Fruit fly (Drosophila melanogaster) whole organism, embryonic: ENCODE data around the gene CG4017.
A peak's percentile ranks its signal among the peaks of the same experiment; 100 is the strongest.

ENCODE experiments used
- Awh ChIP-seq: fragments of 200-800 bp; sonication (Bioruptor generic); IDR thresholded peaks from 2 replicates; pipeline ENCODE4, ENCODE4 v1.3.6; 2022; ENCODE audit warnings: missing biosample characterization, missing genetic modification characterization
- B-H2 ChIP-seq: fragments of 200-800 bp; sonication (Bioruptor generic); optimal IDR thresholded peaks from 2 replicates; lab custom pipeline; 2018; ENCODE audit warnings: missing biosample characterization, mild to moderate bottlenecking, missing genetic modification characterization
- CG10267 ChIP-seq: fragments of 200-800 bp; sonication (Bioruptor generic); optimal IDR thresholded peaks from 2 replicates; lab custom pipeline; 2018; ENCODE audit warnings: missing biosample characterization, mild to moderate bottlenecking, missing genetic modification characterization, moderate library complexity
- CG10959 ChIP-seq: fragments of 200-800 bp; sonication (Bioruptor generic); IDR thresholded peaks from 2 replicates; pipeline ENCODE4 v1.3.6; 2022; ENCODE audit warnings: missing biosample characterization, missing genetic modification characterization
- CG10979 ChIP-seq: fragments of 200-800 bp; sonication (Bioruptor generic); optimal IDR thresholded peaks from 2 replicates; lab custom pipeline; 2018; ENCODE audit warnings: missing biosample characterization, mild to moderate bottlenecking, missing genetic modification characterization, moderate library complexity
- CG11456 ChIP-seq: fragments of 200-800 bp; sonication (Bioruptor generic); IDR thresholded peaks from 3 replicates; pipeline ENCODE4 v1.3.6; 2022; ENCODE audit warnings: missing biosample characterization, missing genetic modification characterization
- CG11696 ChIP-seq: fragments of 200-800 bp; sonication (Bioruptor generic); IDR thresholded peaks from 2 replicates; pipeline ENCODE4 v1.3.6; 2022; ENCODE audit warnings: missing biosample characterization, missing genetic modification characterization
- CG12659 ChIP-seq: fragments of 200-800 bp; sonication (Bioruptor generic); optimal IDR thresholded peaks from 3 replicates; lab custom pipeline; 2017; ENCODE audit warnings: mild to moderate bottlenecking, missing biosample characterization, missing genetic modification reagents, missing genetic modification characterization
- CG12942 ChIP-seq: fragments of 200-800 bp; sonication (Bioruptor generic); optimal IDR thresholded peaks from 3 replicates; lab custom pipeline; 2016; ENCODE audit warnings: missing biosample characterization, missing genetic modification characterization
- CG13775 ChIP-seq: fragments of 200-800 bp; sonication (Bioruptor generic); optimal IDR thresholded peaks from 3 replicates; lab custom pipeline; 2017; ENCODE audit warnings: missing biosample characterization, mild to moderate bottlenecking, missing genetic modification characterization
- CG14667 ChIP-seq: fragments of 200-800 bp; sonication (Bioruptor generic); IDR thresholded peaks from 2 replicates; pipeline ENCODE4 v1.3.6; 2022; ENCODE audit warnings: missing biosample characterization, missing genetic modification characterization
- CG14710 ChIP-seq: fragments of 200-800 bp; sonication (Bioruptor generic); optimal IDR thresholded peaks from 3 replicates; lab custom pipeline; 2019; ENCODE audit warnings: missing biosample characterization, mild to moderate bottlenecking, missing genetic modification characterization, moderate library complexity
- CG17802 ChIP-seq: fragments of 200-800 bp; sonication (Bioruptor generic); optimal IDR thresholded peaks from 2 replicates; lab custom pipeline; 2018; ENCODE audit warnings: missing biosample characterization, mild to moderate bottlenecking, missing genetic modification characterization, moderate library complexity
- CG2712 ChIP-seq: fragments of 200-800 bp; optimal IDR thresholded peaks from 3 replicates; lab custom pipeline; 2019; ENCODE audit warnings: missing biosample characterization, mild to moderate bottlenecking, missing genetic modification characterization, moderate library complexity
- CG30020 ChIP-seq: fragments of 200-800 bp; optimal IDR thresholded peaks from 2 replicates; lab custom pipeline; 2019; ENCODE audit warnings: missing biosample characterization, mild to moderate bottlenecking, missing genetic modification characterization, moderate library complexity
- CG3163 ChIP-seq: fragments of 200-800 bp; sonication (Bioruptor generic); optimal IDR thresholded peaks from 3 replicates; lab custom pipeline; 2016; ENCODE audit warnings: missing biosample characterization, missing genetic modification characterization
- CG42726 ChIP-seq: fragments of 200-800 bp; sonication (Bioruptor generic); IDR thresholded peaks from 2 replicates; pipeline ENCODE4 v1.3.6; 2022; ENCODE audit warnings: missing biosample characterization, missing genetic modification characterization; ENCODE audit not compliant: partially characterized antibody
- CG6813 ChIP-seq: fragments of 200-800 bp; sonication (Bioruptor generic); optimal IDR thresholded peaks from 2 replicates; lab custom pipeline; 2017; ENCODE audit warnings: missing biosample characterization, missing genetic modification characterization, mild to moderate bottlenecking, moderate library complexity, missing genetic modification reagents
- CG7928 ChIP-seq: fragments of 200-800 bp; sonication (Bioruptor generic); optimal IDR thresholded peaks from 2 replicates; lab custom pipeline; 2017; ENCODE audit warnings: missing biosample characterization, mild to moderate bottlenecking, missing genetic modification characterization
- CG8388 ChIP-seq: fragments of 200-800 bp; sonication (Bioruptor generic); optimal IDR thresholded peaks from 2 replicates; lab custom pipeline; 2019; ENCODE audit warnings: missing biosample characterization, mild to moderate bottlenecking, missing genetic modification characterization, moderate library complexity
- CkIIα-i1 ChIP-seq: fragments of 200-800 bp; sonication (Bioruptor generic); IDR thresholded peaks from 2 replicates; pipeline ENCODE4 v1.3.6; 2022; ENCODE audit warnings: missing biosample characterization, missing genetic modification characterization
- Dbx ChIP-seq: fragments of 200-800 bp; sonication (Bioruptor generic); IDR thresholded peaks from 3 replicates; pipeline ENCODE4 v1.3.6; 2022; ENCODE audit warnings: missing biosample characterization, missing genetic modification characterization
- Drgx ChIP-seq: fragments of 200-800 bp; sonication (Bioruptor generic); IDR thresholded peaks from 2 replicates; pipeline ENCODE4 v1.3.6; 2022; ENCODE audit warnings: missing biosample characterization, missing genetic modification characterization
- Hey ChIP-seq: fragments of 200-800 bp; sonication (Bioruptor generic); optimal IDR thresholded peaks from 3 replicates; lab custom pipeline; 2018; ENCODE audit warnings: missing biosample characterization, mild to moderate bottlenecking, missing genetic modification characterization
- HmgZ ChIP-seq: fragments of 200-800 bp; sonication (Bioruptor generic); optimal IDR thresholded peaks from 2 replicates; lab custom pipeline; 2018; ENCODE audit warnings: missing biosample characterization, mild to moderate bottlenecking, missing genetic modification characterization
- Med ChIP-seq: fragments of 200-800 bp; sonication (Bioruptor generic); peaks from one replicate; lab custom pipeline; 2016; ENCODE audit warnings: missing biosample characterization, missing genetic modification characterization, mild to moderate bottlenecking, inconsistent platforms, moderate library complexity
- Mes4 ChIP-seq: fragments of 200-800 bp; sonication (Bioruptor generic); optimal IDR thresholded peaks from 2 replicates; lab custom pipeline; 2016; ENCODE audit warnings: missing biosample characterization, missing genetic modification characterization
- Mrtf ChIP-seq: fragments of 200-800 bp; sonication (Bioruptor generic); IDR thresholded peaks from 3 replicates; pipeline ENCODE4 v1.3.6; 2022; ENCODE audit warnings: missing biosample characterization, missing genetic modification characterization
- Myb ChIP-seq: fragments of 200-800 bp; sonication (Bioruptor generic); optimal IDR thresholded peaks from 2 replicates; lab custom pipeline; 2016; ENCODE audit warnings: missing biosample characterization, missing genetic modification characterization
- Poxn ChIP-seq: fragments of 200-800 bp; sonication (Bioruptor generic); IDR thresholded peaks from 2 replicates; pipeline ENCODE4 v1.3.6; 2022; ENCODE audit warnings: missing biosample characterization, missing genetic modification characterization
- Ptx1 ChIP-seq: fragments of 200-800 bp; sonication (Bioruptor generic); IDR thresholded peaks from 2 replicates; pipeline ENCODE4 v1.3.6; 2022; ENCODE audit warnings: missing biosample characterization, missing genetic modification characterization
- Six4 ChIP-seq: fragments of 200-800 bp; sonication (Bioruptor generic); optimal IDR thresholded peaks from 2 replicates; lab custom pipeline; 2016; ENCODE audit warnings: missing biosample characterization, missing genetic modification characterization
- Sry-δ ChIP-seq: fragments of 200-800 bp; sonication (Bioruptor generic); optimal IDR thresholded peaks from 2 replicates; lab custom pipeline; 2016; ENCODE audit warnings: missing biosample characterization, missing genetic modification characterization
- br ChIP-seq: fragments of >200 bp; optimal IDR thresholded peaks from 2 replicates; lab custom pipeline; 2017
- btn ChIP-seq: fragments of 200-800 bp; sonication (Bioruptor generic); optimal IDR thresholded peaks from 2 replicates; lab custom pipeline; 2016; ENCODE audit warnings: missing biosample characterization, missing genetic modification characterization
- cg ChIP-seq: fragments of 200-800 bp; sonication (Bioruptor generic); optimal IDR thresholded peaks from 3 replicates; lab custom pipeline; 2019; ENCODE audit warnings: missing biosample characterization, mild to moderate bottlenecking, missing genetic modification characterization, moderate library complexity
- ci ChIP-seq: fragments of 200-800 bp; sonication (Bioruptor generic); IDR thresholded peaks from 3 replicates; pipeline ENCODE4 v1.3.6; 2022; ENCODE audit warnings: missing biosample characterization, missing genetic modification characterization
- dmrt99B ChIP-seq: fragments of 200-800 bp; sonication (Bioruptor generic); optimal IDR thresholded peaks from 2 replicates; lab custom pipeline; 2018; ENCODE audit warnings: missing biosample characterization, mild to moderate bottlenecking, missing genetic modification characterization, moderate library complexity
- dysf ChIP-seq: fragments of 200-800 bp; sonication (Bioruptor generic); IDR thresholded peaks from 3 replicates; pipeline ENCODE4 v1.3.6; 2022; ENCODE audit warnings: missing biosample characterization, missing genetic modification characterization
- fd64A ChIP-seq: fragments of 200-800 bp; sonication (Bioruptor generic); optimal IDR thresholded peaks from 3 replicates; lab custom pipeline; 2018; ENCODE audit warnings: missing biosample characterization, mild to moderate bottlenecking, missing genetic modification characterization
- fru ChIP-seq: fragments of >200 bp; optimal IDR thresholded peaks from 2 replicates; lab custom pipeline; 2017
- gsb ChIP-seq: fragments of 200-800 bp; sonication (Bioruptor generic); IDR thresholded peaks from 2 replicates; pipeline ENCODE4 v1.3.6; 2022; ENCODE audit warnings: missing biosample characterization, missing genetic modification characterization
- h ChIP-seq: fragments of >200 bp; optimal IDR thresholded peaks from 2 replicates; lab custom pipeline; 2017
- ken ChIP-seq: fragments of 200-800 bp; sonication (Bioruptor generic); IDR thresholded peaks from 3 replicates; pipeline ENCODE4 v1.3.6; 2022; ENCODE audit warnings: missing biosample characterization, missing genetic modification characterization
- lilli ChIP-seq: fragments of 200-800 bp; sonication (Bioruptor generic); optimal IDR thresholded peaks from 3 replicates; lab custom pipeline; 2016; ENCODE audit warnings: missing biosample characterization, missing genetic modification characterization
- lov ChIP-seq, 2 experiments: fragments of 200-800 bp in 1 of 2; fragments of >200 bp in 1 of 2; sonication (Bioruptor generic) in 1 of 2; IDR thresholded peaks in 1 of 2; optimal IDR thresholded peaks in 1 of 2; 2 replicates in 1 of 2; 3 replicates in 1 of 2; pipeline versions ENCODE4 v1.3.6 to Lab custom; 2017 to 2022; ENCODE audit warnings: missing biosample characterization in 1 of 2, missing genetic modification characterization in 1 of 2
- salm ChIP-seq: fragments of 200-800 bp; sonication (Bioruptor generic); optimal IDR thresholded peaks from 2 replicates; lab custom pipeline; 2018; ENCODE audit warnings: missing biosample characterization, mild to moderate bottlenecking, missing genetic modification characterization
- sisA ChIP-seq: fragments of 200-800 bp; sonication (Bioruptor generic); IDR thresholded peaks from 2 replicates; pipeline ENCODE4 v1.3.6; 2022; ENCODE audit warnings: missing biosample characterization, missing genetic modification characterization
- slp2 ChIP-seq: fragments of 200-800 bp; sonication (Bioruptor generic); optimal IDR thresholded peaks from 2 replicates; lab custom pipeline; 2016; ENCODE audit warnings: missing biosample characterization, missing genetic modification characterization
- sna ChIP-seq: fragments of 200-800 bp; sonication (Bioruptor generic); IDR thresholded peaks from 2 replicates; pipeline ENCODE4 v1.3.6; 2022; ENCODE audit warnings: missing biosample characterization, missing genetic modification characterization; ENCODE audit not compliant: partially characterized antibody
- sug ChIP-seq: fragments of 200-800 bp; optimal IDR thresholded peaks from 2 replicates; lab custom pipeline; 2019; ENCODE audit warnings: missing biosample characterization, mild to moderate bottlenecking, missing genetic modification characterization, moderate library complexity
- yki ChIP-seq: fragments of >200 bp; optimal IDR thresholded peaks from 3 replicates; lab custom pipeline; 2018

CG4017 gene

DNA sequence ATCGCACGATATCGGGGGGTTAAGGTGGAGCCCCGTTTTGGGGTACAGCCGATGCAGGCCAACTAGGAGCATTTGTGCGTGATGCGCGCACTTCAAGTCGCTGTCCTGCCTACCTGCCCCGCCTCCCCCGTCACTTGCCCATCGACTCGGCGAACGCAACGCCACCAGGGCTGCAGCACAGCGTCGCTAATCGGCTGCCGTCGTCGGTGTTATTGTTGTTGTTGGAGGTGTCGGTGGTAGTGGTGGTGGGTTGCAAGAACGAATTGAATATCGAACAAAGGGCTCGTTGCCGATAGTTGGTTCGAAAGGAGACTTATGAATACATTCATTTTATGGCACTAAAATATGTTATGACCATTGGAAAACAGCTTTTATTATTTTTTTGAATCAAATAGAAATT is 8.0 kb upstream of the CG4017 start (continued):
- TF ChIP-seq br (lab: Kevin White, UChicago), result no peak
- peak; percentile 19 for TF ChIP-seq dmrt99B (tag; lab: Kevin White, UChicago)
- no peak for TF ChIP-seq CG17802 (tag; lab: Kevin White, UChicago)
- peak; percentile 64 for TF ChIP-seq ken (GFP tag; lab: Robert Waterston, UW)
- peak; percentile 46 for TF ChIP-seq Drgx (GFP tag; lab: Robert Waterston, UW)
- peak; percentile 39 for TF ChIP-seq CG10979 (tag; lab: Kevin White, UChicago)
- TF ChIP-seq Poxn (GFP tag; lab: Robert Waterston, UW), result no peak
- TF ChIP-seq CG3163 (GFP tag; lab: Kevin White, UChicago), result peak; percentile 27
- TF ChIP-seq CG7928 (GFP tag; lab: Kevin White, UChicago), result peak; percentile 97
- peak; percentile 71 for TF ChIP-seq CG2712 (tag; lab: Kevin White, UChicago)
- TF ChIP-seq Sry-δ (GFP tag; lab: Kevin White, UChicago), result peak; percentile 93
- TF ChIP-seq Myb, result peak; percentile 31
- TF ChIP-seq sisA (GFP tag; lab: Robert Waterston, UW), result peak; percentile 68
- no peak for TF ChIP-seq CG8388 (GFP tag; lab: Kevin White, UChicago)
- no peak for TF ChIP-seq fd64A (GFP tag; lab: Kevin White, UChicago)
- TF ChIP-seq CkIIα-i1 (GFP tag; lab: Robert Waterston, UW), result no peak; the same call in 1 of the 2 replicates
- peak; percentile 11 for TF ChIP-seq CG6813 (GFP tag; lab: Kevin White, UChicago)
- peak; percentile 65 for TF ChIP-seq sug (tag; lab: Kevin White, UChicago)
- TF ChIP-seq CG11696, result no peak
- TF ChIP-seq Six4 (GFP tag; lab: Kevin White, UChicago), result no peak
- peak; percentile 36 for TF ChIP-seq CG13775 (GFP tag; lab: Kevin White, UChicago)
- TF ChIP-seq Med, result peak; percentile 96
- peak; percentile 37 for TF ChIP-seq Hey (tag; lab: Kevin White, UChicago)
- no peak for TF ChIP-seq h (lab: Kevin White, UChicago)
- TF ChIP-seq Mrtf (GFP tag; lab: Robert Waterston, UW), result peak; percentile 54; the same call in 1 of the 3 replicates
- TF ChIP-seq btn (GFP tag; lab: Kevin White, UChicago), result no peak
- TF ChIP-seq lilli, result peak; percentile 62
- no peak for TF ChIP-seq yki (lab: Kevin White, UChicago)
- TF ChIP-seq dysf (GFP tag; lab: Robert Waterston, UW), result peak; percentile 42
- peak; percentile 90 for TF ChIP-seq CG11456
- TF ChIP-seq CG12942 (GFP tag; lab: Kevin White, UChicago), result peak; percentile 18
- TF ChIP-seq CG10959, result 0 out of 2 replicates have a peak, but pooled peaks have one; percentile 29
- no peak for TF ChIP-seq lov (optimal IDR thresholded peaks at IDR 0.05; lab: Kevin White, UChicago)
- peak; percentile 30; the same call in 1 of the 3 replicates for TF ChIP-seq lov (GFP tag; IDR thresholded peaks at IDR 0.05; lab: Robert Waterston, UW)
- peak; percentile 51 for TF ChIP-seq CG12659 (GFP tag; lab: Kevin White, UChicago)
- no peak for TF ChIP-seq salm (tag; lab: Kevin White, UChicago)
- TF ChIP-seq ci (GFP tag; lab: Robert Waterston, UW), result peak; percentile 67; the same call in 2 of the 3 replicates
- peak; percentile 82 for TF ChIP-seq Dbx
- TF ChIP-seq gsb (GFP tag; lab: Robert Waterston, UW), result peak; percentile 48
- TF ChIP-seq Ptx1 (GFP tag; lab: Robert Waterston, UW), result peak; percentile 65
- peak; percentile 78 for TF ChIP-seq B-H2 (GFP tag; lab: Kevin White, UChicago)
- TF ChIP-seq fru (lab: Kevin White, UChicago), result peak; percentile 21
- TF ChIP-seq CG10267 (tag; lab: Kevin White, UChicago), result peak; percentile 73
- TF ChIP-seq cg (GFP tag; lab: Kevin White, UChicago), result peak; percentile 25
- 0 out of 2 replicates have a peak, but pooled peaks have one; percentile 12 for TF ChIP-seq Awh
- peak; percentile 74 for TF ChIP-seq HmgZ
- peak; percentile 87 for TF ChIP-seq sna (GFP tag; lab: Robert Waterston, UW)
- TF ChIP-seq slp2 (GFP tag; lab: Kevin White, UChicago), result no peak
- peak; percentile 43 for TF ChIP-seq CG30020 (tag; lab: Kevin White, UChicago)
- no peak for TF ChIP-seq Mes4 (GFP tag; lab: Kevin White, UChicago)
- TF ChIP-seq CG14667 (GFP tag; lab: Robert Waterston, UW), result peak; percentile 43
- TF ChIP-seq CG42726 (GFP tag; lab: Robert Waterston, UW), result peak; percentile 93
- TF ChIP-seq CG14710 (tag; lab: Kevin White, UChicago), result peak; percentile 53
